Worm (Caenorhabditis elegans) whole organism, L4 larva: ENCODE results near the gene F42A10.6.
A peak's percentile ranks its signal among the peaks of the same experiment; 100 is the strongest.

Source experiments
- F37D6.2 ChIP-seq: sonication (generic microtip); optimal IDR thresholded peaks from 2 replicates; lab custom pipeline; 2016; ENCODE audit warnings: mild to moderate bottlenecking, missing genetic modification characterization, missing compliant biosample characterization
- F44E2.7 ChIP-seq: fragments of 200-800 bp; sonication (Bioruptor generic); IDR thresholded peaks from 2 replicates; pipeline ENCODE4 v2.1.2; 2022; ENCODE audit warnings: missing genetic modification characterization, missing compliant biosample characterization
- T20F7.1 ChIP-seq: fragments of 200-800 bp; sonication (Bioruptor generic); optimal IDR thresholded peaks from 2 replicates; lab custom pipeline; 2018; ENCODE audit warnings: mild to moderate bottlenecking, missing genetic modification characterization, missing compliant biosample characterization
- Y48G9A.11 ChIP-seq: fragments of 200-800 bp; sonication (Bioruptor generic); IDR thresholded peaks from 2 replicates; pipeline ENCODE4 v1.3.6; 2022; ENCODE audit warnings: missing genetic modification reagents, missing genetic modification characterization, missing compliant biosample characterization
- ZK546.5 ChIP-seq, 2 experiments: sonication (generic microtip); optimal IDR thresholded peaks; 2 replicates each; lab custom pipeline; 2017; ENCODE audit warnings: missing biosample characterization in 2 of 2, missing genetic modification characterization in 2 of 2
- arid-1 ChIP-seq: fragments of 200-800 bp; sonication (Bioruptor generic); conservative IDR thresholded peaks from 2 replicates; pipeline ENCODE4 v1.3.6; 2022; ENCODE audit warnings: missing genetic modification reagents, missing genetic modification characterization, missing compliant biosample characterization
- ceh-20 ChIP-seq: fragments of 200-800 bp; sonication (Bioruptor generic); IDR thresholded peaks from 2 replicates; pipeline ENCODE4 v1.3.6; 2022; ENCODE audit warnings: missing genetic modification reagents, missing genetic modification characterization, missing compliant biosample characterization
- ceh-44 ChIP-seq: fragments of 200-800 bp; sonication (Bioruptor generic); IDR thresholded peaks from 2 replicates; pipeline ENCODE4 v1.3.6; 2022; ENCODE audit warnings: missing genetic modification reagents, missing genetic modification characterization, missing compliant biosample characterization
- cey-2 ChIP-seq: sonication (generic microtip); optimal IDR thresholded peaks from 3 replicates; lab custom pipeline; 2017; ENCODE audit warnings: missing genetic modification characterization, mild to moderate bottlenecking, missing compliant biosample characterization, antibody characterized with exemption, borderline replicate concordance; ENCODE audit not compliant: insufficient read depth
- ctbp-1 ChIP-seq: fragments of 200-800 bp; sonication (Bioruptor generic); IDR thresholded peaks from 2 replicates; pipeline ENCODE4 v1.3.6; 2022; ENCODE audit warnings: missing genetic modification reagents, missing genetic modification characterization, missing compliant biosample characterization
- dmd-9 ChIP-seq: fragments of 200-800 bp; sonication (Bioruptor generic); IDR thresholded peaks from 2 replicates; pipeline ENCODE4 v1.3.6; 2022; ENCODE audit warnings: missing genetic modification reagents, missing genetic modification characterization, missing compliant biosample characterization
- duxl-1 ChIP-seq: sonication (generic microtip); optimal IDR thresholded peaks from 2 replicates; lab custom pipeline; 2016; ENCODE audit warnings: mild to moderate bottlenecking, missing genetic modification characterization, moderate library complexity, missing compliant biosample characterization; ENCODE audit not compliant: poor library complexity
- egl-27 ChIP-seq: sonication (generic microtip); optimal IDR thresholded peaks from 3 replicates; lab custom pipeline; 2017; ENCODE audit warnings: missing biosample characterization, missing genetic modification reagents, missing genetic modification characterization
- egl-43 ChIP-seq: fragments of 200-800 bp; sonication (Bioruptor generic); IDR thresholded peaks from 2 replicates; pipeline ENCODE4 v1.3.6; 2022; ENCODE audit warnings: missing genetic modification reagents, missing genetic modification characterization, missing compliant biosample characterization
- gei-8 ChIP-seq: fragments of 200-800 bp; sonication (Bioruptor generic); optimal IDR thresholded peaks from 2 replicates; lab custom pipeline; 2018; ENCODE audit warnings: mild to moderate bottlenecking, missing genetic modification characterization, missing compliant biosample characterization
- hif-1 ChIP-seq, 2 experiments: sonication (generic microtip); optimal IDR thresholded peaks; 2 replicates each; lab custom pipeline; 2016 to 2017; ENCODE audit warnings: missing compliant biosample characterization in 2 of 2, missing genetic modification characterization in 2 of 2, missing genetic modification reagents in 2 of 2, missing genotype in 2 of 2, mild to moderate bottlenecking in 1 of 2
- hlh-11 ChIP-seq: fragments of 200-800 bp; sonication (Bioruptor generic); optimal IDR thresholded peaks from 2 replicates; lab custom pipeline; 2018; ENCODE audit warnings: mild to moderate bottlenecking, missing genetic modification characterization, missing compliant biosample characterization
- lin-13 ChIP-seq: fragments of 150-350 bp; optimal IDR thresholded peaks from 2 replicates; lab custom pipeline; 2014; ENCODE audit warnings: missing biosample characterization, missing genetic modification reagents, missing genetic modification characterization
- lin-15B ChIP-seq: fragments of 150-350 bp; sonication (generic microtip); optimal IDR thresholded peaks from 3 replicates; lab custom pipeline; 2014; ENCODE audit warnings: missing biosample characterization, missing genetic modification characterization
- lin-38 ChIP-seq: fragments of 200-800 bp; sonication (Bioruptor generic); IDR thresholded peaks from 2 replicates; pipeline ENCODE4 v1.3.6; 2022; ENCODE audit warnings: missing genetic modification reagents, missing genetic modification characterization, missing compliant biosample characterization
- lsy-2 ChIP-seq, 2 experiments: fragments of 150-350 bp in 1 of 2; sonication (generic microtip) in 1 of 2; optimal IDR thresholded peaks; 2 replicates each; lab custom pipeline; 2014 to 2017; ENCODE audit warnings: missing biosample characterization in 2 of 2, missing genetic modification characterization in 2 of 2
- mdl-1 ChIP-seq, 2 experiments: fragments of 150-350 bp in 1 of 2; sonication (generic microtip) in 1 of 2; optimal IDR thresholded peaks; 2 replicates each; lab custom pipeline; 2014 to 2017; ENCODE audit warnings: missing biosample characterization in 2 of 2, missing genetic modification characterization in 2 of 2
- mxl-3 ChIP-seq: fragments of 200-800 bp; sonication (Bioruptor generic); optimal IDR thresholded peaks from 2 replicates; lab custom pipeline; 2018; ENCODE audit warnings: mild to moderate bottlenecking, missing genetic modification characterization, missing compliant biosample characterization
- nhr-10 ChIP-seq: fragments of 150-350 bp; optimal IDR thresholded peaks from 2 replicates; lab custom pipeline; 2014; ENCODE audit warnings: missing biosample characterization, missing genetic modification characterization
- nhr-102 ChIP-seq: sonication (generic microtip); optimal IDR thresholded peaks from 2 replicates; lab custom pipeline; 2016; ENCODE audit warnings: mild to moderate bottlenecking, missing genetic modification characterization, moderate library complexity, missing compliant biosample characterization
- nhr-11 ChIP-seq: fragments of 150-350 bp; optimal IDR thresholded peaks from 2 replicates; lab custom pipeline; 2014; ENCODE audit warnings: missing biosample characterization, missing genetic modification characterization
- nhr-237 ChIP-seq: sonication (generic microtip); optimal IDR thresholded peaks from 2 replicates; lab custom pipeline; 2017; ENCODE audit warnings: missing biosample characterization, missing genetic modification characterization
- nhr-28 ChIP-seq: fragments of 150-350 bp; optimal IDR thresholded peaks from 2 replicates; lab custom pipeline; 2014; ENCODE audit warnings: missing biosample characterization, missing genetic modification characterization
- nhr-41 ChIP-seq: fragments of 200-800 bp; sonication (Bioruptor generic); IDR thresholded peaks from 2 replicates; pipeline ENCODE4 v1.3.6; 2022; ENCODE audit warnings: missing genetic modification reagents, missing genetic modification characterization, missing compliant biosample characterization
- nhr-6 ChIP-seq: fragments of 150-350 bp; optimal IDR thresholded peaks from 2 replicates; lab custom pipeline; 2014; ENCODE audit warnings: missing biosample characterization, missing genetic modification characterization
- pha-4 ChIP-seq, 2 experiments: fragments of 150-350 bp in 1 of 2; fragments of 200-800 bp in 1 of 2; sonication (Bioruptor generic) in 1 of 2; IDR thresholded peaks in 1 of 2; optimal IDR thresholded peaks in 1 of 2; 2 replicates each; pipeline versions ENCODE4 v1.3.6 to Lab custom; 2014 to 2022; ENCODE audit warnings: missing genetic modification characterization in 2 of 2, missing genetic modification reagents in 2 of 2, missing biosample characterization in 1 of 2, missing compliant biosample characterization in 1 of 2
- rbr-2 ChIP-seq: sonication (generic microtip); optimal IDR thresholded peaks from 2 replicates; lab custom pipeline; 2016; ENCODE audit warnings: missing genotype, missing genetic modification characterization, missing compliant biosample characterization
- sdz-12 ChIP-seq: fragments of 200-800 bp; sonication (Bioruptor generic); optimal IDR thresholded peaks from 2 replicates; lab custom pipeline; 2018; ENCODE audit warnings: mild to moderate bottlenecking, missing genetic modification characterization, missing compliant biosample characterization
- set-16 ChIP-seq: fragments of 200-800 bp; sonication (Bioruptor generic); IDR thresholded peaks from 2 replicates; pipeline ENCODE4 v1.3.6; 2022; ENCODE audit warnings: missing genetic modification reagents, missing genetic modification characterization, missing compliant biosample characterization
- tra-1 ChIP-seq: fragments of 200-800 bp; sonication (Bioruptor generic); IDR thresholded peaks from 2 replicates; pipeline ENCODE4 v1.3.6; 2022; ENCODE audit warnings: missing genetic modification reagents, missing genetic modification characterization, missing compliant biosample characterization
- unc-62 ChIP-seq, 3 experiments: fragments of 150-350 bp in 1 of 3; sonication (generic microtip); optimal IDR thresholded peaks in 2 of 3; peaks in 1 of 3; 1 replicate in 1 of 3; 2 replicates in 2 of 3; lab custom pipeline; 2014 to 2017; ENCODE audit warnings: missing biosample characterization in 3 of 3, missing genetic modification characterization in 3 of 3, missing genetic modification reagents in 3 of 3, missing genotype in 1 of 3
- vab-7 ChIP-seq: fragments of 200-800 bp; sonication (Bioruptor generic); IDR thresholded peaks from 2 replicates; pipeline ENCODE4 v1.3.6; 2022; ENCODE audit warnings: missing genetic modification reagents, missing genetic modification characterization, missing compliant biosample characterization
- zfp-3 ChIP-seq: fragments of 200-800 bp; sonication (Bioruptor generic); conservative IDR thresholded peaks from 2 replicates; pipeline ENCODE4 v1.3.6; 2022; ENCODE audit warnings: missing genetic modification reagents, missing genetic modification characterization, missing compliant biosample characterization
- zip-2 ChIP-seq: fragments of 150-350 bp; optimal IDR thresholded peaks from 2 replicates; lab custom pipeline; 2014; ENCODE audit warnings: missing biosample characterization, missing genetic modification characterization
- ztf-11 ChIP-seq: fragments of 150-350 bp; optimal IDR thresholded peaks from 2 replicates; lab custom pipeline; 2014; ENCODE audit warnings: missing biosample characterization, missing genetic modification characterization

Gene F42A10.6

ce11 chrIII:6139328-6139727, 37.3 kb downstream of the F42A10.6 start:
- TF ChIP-seq nhr-28 (tag; lab: Kevin White, UChicago): no peak
- no peak for TF ChIP-seq ceh-44 (GFP tag; lab: Robert Waterston, UW)
- peak in 1 of 2 experiments; percentile 21 for TF ChIP-seq mdl-1 (tag; optimal IDR thresholded peaks at IDR 0.05; lab: Kevin White, UChicago)
- no peak for TF ChIP-seq ceh-20 (GFP tag; lab: Robert Waterston, UW)
- TF ChIP-seq, all 104 proteins: peak for 1

ce11 chrIII:6138457-6138856, 38.2 kb downstream of the F42A10.6 start:
- TF ChIP-seq egl-43: peak; percentile 69; the same call in 1 of the 2 replicates
- no peak for TF ChIP-seq ztf-11 (tag; lab: Kevin White, UChicago)
- no peak for TF ChIP-seq arid-1
- TF ChIP-seq nhr-6 (tag; lab: Kevin White, UChicago): no peak
- TF ChIP-seq nhr-102 (tag; lab: Kevin White, UChicago): no peak
- no peak for TF ChIP-seq dmd-9 (GFP tag; lab: Robert Waterston, UW)
- no peak for TF ChIP-seq T20F7.1 (GFP tag; lab: Kevin White, UChicago)
- TF ChIP-seq hif-1 (tag; optimal IDR thresholded peaks at IDR 0.05; lab: Kevin White, UChicago): peak in 1 of 2 experiments; percentile 29
- no peak for TF ChIP-seq tra-1 (GFP tag; lab: Robert Waterston, UW)
- TF ChIP-seq nhr-10: no peak
- TF ChIP-seq lin-13 (GFP tag; lab: Kevin White, UChicago): no peak
- TF ChIP-seq hlh-11 (tag; lab: Kevin White, UChicago): peak; percentile 72
- no peak for TF ChIP-seq nhr-41 (GFP tag; lab: Robert Waterston, UW)
- TF ChIP-seq nhr-237 (tag; lab: Kevin White, UChicago): no peak
- no peak for TF ChIP-seq duxl-1 (tag; lab: Kevin White, UChicago)
- TF ChIP-seq F37D6.2: no peak
- peak; percentile 69 for TF ChIP-seq ctbp-1 (GFP tag; lab: Robert Waterston, UW)
- TF ChIP-seq zip-2: no peak
- no peak for TF ChIP-seq vab-7
- no peak for TF ChIP-seq gei-8 (GFP tag; lab: Kevin White, UChicago)
- no peak for TF ChIP-seq unc-62 (GFP tag; optimal IDR thresholded peaks at IDR 0.05 in 1 of 2; lab: Kevin White, UChicago)
- TF ChIP-seq unc-62 (tag; optimal IDR thresholded peaks at IDR 0.05; lab: Kevin White, UChicago): no peak
- no peak for TF ChIP-seq ZK546.5 (tag; optimal IDR thresholded peaks at IDR 0.05; lab: Kevin White, UChicago)
- peak; percentile 86 for TF ChIP-seq set-16 (GFP tag; lab: Robert Waterston, UW)
- TF ChIP-seq lsy-2 (tag; optimal IDR thresholded peaks at IDR 0.05; lab: Kevin White, UChicago): no peak
- TF ChIP-seq lin-38 (GFP tag; lab: Robert Waterston, UW): 0 out of 2 replicates have a peak, but pooled peaks have one; percentile 11
- TF ChIP-seq pha-4 (GFP tag; IDR thresholded peaks at IDR 0.05; lab: Robert Waterston, UW): no peak
- no peak for TF ChIP-seq pha-4 (tag; optimal IDR thresholded peaks at IDR 0.05; lab: Kevin White, UChicago)
- peak; percentile 32 for TF ChIP-seq nhr-11
- TF ChIP-seq egl-27 (tag; lab: Kevin White, UChicago): no peak
- TF ChIP-seq zfp-3 (GFP tag; lab: Robert Waterston, UW): no peak
- TF ChIP-seq rbr-2 (tag; lab: Kevin White, UChicago): peak; percentile 4
- TF ChIP-seq Y48G9A.11 (GFP tag; lab: Robert Waterston, UW): no peak
- TF ChIP-seq sdz-12: no peak
- peak; percentile 58 for TF ChIP-seq mxl-3 (GFP tag; lab: Kevin White, UChicago)
- TF ChIP-seq lin-15B (tag; lab: Kevin White, UChicago): no peak
- no peak for TF ChIP-seq F44E2.7
- TF ChIP-seq cey-2 (tag; lab: Kevin White, UChicago): no peak
- TF ChIP-seq, all 104 proteins: peak for 9
